Fruit fly (Drosophila melanogaster): ENCODE results near the gene Dic61B.

- no peak for TF ChIP-seq CG8478 (optimal IDR thresholded peaks at IDR 0.05)
- TF ChIP-seq CTCF (optimal IDR thresholded peaks at IDR 0.05), result no peak
These were observed 24.9 kb downstream of the Dic61B start for dm6 chr3L:127450-127849.
